Worm (Caenorhabditis elegans) whole organism, midembryonic: Measurements from ENCODE around the gene grd-14.

Source experiments
- T22C8.4 ChIP-seq: fragments of 200-800 bp; sonication (Bioruptor generic); IDR thresholded peaks from 2 replicates; pipeline ENCODE4 v1.3.6; 2022; ENCODE audit warnings: missing genetic modification characterization, missing compliant biosample characterization
- cog-1 ChIP-seq: sonication (generic microtip); optimal IDR thresholded peaks from 2 replicates; lab custom pipeline; 2016; ENCODE audit warnings: missing genetic modification characterization, missing compliant biosample characterization
- flt-1 ChIP-seq: fragments of 200-800 bp; sonication (Bioruptor generic); IDR thresholded peaks from 2 replicates; pipeline ENCODE4 v1.3.6; 2022; ENCODE audit warnings: missing genetic modification characterization, missing compliant biosample characterization
- med-1 ChIP-seq: sonication (generic microtip); optimal IDR thresholded peaks from 2 replicates; lab custom pipeline; 2017; ENCODE audit warnings: missing genetic modification characterization, mild to moderate bottlenecking, missing compliant biosample characterization, antibody characterized with exemption, missing genetic modification reagents; ENCODE audit not compliant: insufficient read depth
- ref-1 ChIP-seq: fragments of 200-800 bp; sonication (Bioruptor generic); conservative IDR thresholded peaks from 2 replicates; pipeline ENCODE4 v1.3.6; 2022; ENCODE audit warnings: missing genetic modification reagents, missing genetic modification characterization, missing compliant biosample characterization
- tab-1 ChIP-seq: fragments of 200-800 bp; sonication (Bioruptor generic); IDR thresholded peaks from 2 replicates; pipeline ENCODE4 v1.3.6; 2022; ENCODE audit warnings: missing genetic modification characterization, missing compliant biosample characterization
- ztf-23 ChIP-seq: fragments of 200-800 bp; sonication (Bioruptor generic); IDR thresholded peaks from 2 replicates; pipeline ENCODE4 v1.3.6; 2022; ENCODE audit warnings: missing genetic modification reagents, missing genetic modification characterization, missing compliant biosample characterization
- ztf-29 ChIP-seq: fragments of 200-800 bp; sonication (Bioruptor generic); IDR thresholded peaks from 2 replicates; pipeline ENCODE4 v1.3.6; 2022; ENCODE audit warnings: missing genetic modification reagents, missing genetic modification characterization, missing compliant biosample characterization

ce11 chrX:8463085-8463645, 36.7 kb upstream of the grd-14 start, which contains the start of gene F16F9.4:
- TF ChIP-seq ref-1 (GFP tag; lab: Robert Waterston, UW): no peak
- TF ChIP-seq tab-1 (GFP tag; lab: Robert Waterston, UW): no peak
- TF ChIP-seq flt-1 (GFP tag; lab: Robert Waterston, UW): no peak
- TF ChIP-seq ztf-29 (GFP tag; lab: Robert Waterston, UW): no peak
- TF ChIP-seq cog-1 (tag; lab: Kevin White, UChicago): no peak
- no peak for TF ChIP-seq T22C8.4 (GFP tag; lab: Robert Waterston, UW)
- TF ChIP-seq med-1: no peak
- no peak for TF ChIP-seq ztf-23
